Worm (Caenorhabditis elegans): ENCODE results near the gene dnj-20.

dnj-20 gene

DNA sequence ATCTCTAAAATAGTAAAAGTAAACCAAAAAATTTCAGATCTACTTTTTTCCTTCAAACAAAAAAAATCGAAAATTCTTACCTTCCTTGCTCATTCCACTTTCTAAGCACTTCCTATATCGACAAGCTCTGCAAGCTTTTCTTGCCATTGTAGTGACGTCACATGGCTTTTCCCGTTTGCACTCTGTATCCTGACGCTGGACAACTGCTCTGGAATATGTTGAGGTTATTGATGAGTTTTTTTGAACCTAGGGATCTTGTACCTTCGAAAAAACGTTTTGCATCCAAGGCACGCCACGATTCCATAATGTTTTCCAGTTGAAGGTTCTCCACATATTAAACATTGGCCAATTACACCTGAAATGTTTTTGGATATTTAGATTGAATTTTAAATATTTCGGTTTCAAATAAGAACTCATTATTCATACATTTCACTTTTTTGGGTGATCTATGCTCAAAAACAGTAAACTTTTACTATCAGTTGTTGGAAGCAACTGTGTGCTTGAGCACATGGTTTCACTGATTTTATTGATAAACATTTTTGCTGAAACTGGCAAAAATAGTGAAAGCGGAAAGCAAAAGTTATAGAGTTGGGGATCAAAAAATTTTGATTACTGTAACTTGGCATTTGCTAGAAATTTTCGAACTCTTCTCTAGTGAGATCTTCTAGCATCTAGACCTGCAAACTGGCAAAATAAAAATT is 23.8 kb downstream of the dnj-20 start:
- TF ChIP-seq lim-6 (tag; optimal IDR thresholded peaks at IDR 0.05) (no peak), elt-2 (tag; optimal IDR thresholded peaks at IDR 0.05) (no peak), zip-5 (tag; optimal IDR thresholded peaks at IDR 0.05) (no peak), che-1 (tag; optimal IDR thresholded peaks at IDR 0.05) (no peak), dmd-4 (tag; optimal IDR thresholded peaks at IDR 0.05; ENCODE audit: borderline replicate concordance) (no peak), sox-2 (GFP tag; IDR thresholded peaks at IDR 0.05) (no peak), ceh-45 (GFP tag; IDR thresholded peaks at IDR 0.05) (no peak), fax-1 (tag; optimal IDR thresholded peaks at IDR 0.05) (no peak), pros-1 (tag; optimal IDR thresholded peaks at IDR 0.05) (no peak)

DNA sequence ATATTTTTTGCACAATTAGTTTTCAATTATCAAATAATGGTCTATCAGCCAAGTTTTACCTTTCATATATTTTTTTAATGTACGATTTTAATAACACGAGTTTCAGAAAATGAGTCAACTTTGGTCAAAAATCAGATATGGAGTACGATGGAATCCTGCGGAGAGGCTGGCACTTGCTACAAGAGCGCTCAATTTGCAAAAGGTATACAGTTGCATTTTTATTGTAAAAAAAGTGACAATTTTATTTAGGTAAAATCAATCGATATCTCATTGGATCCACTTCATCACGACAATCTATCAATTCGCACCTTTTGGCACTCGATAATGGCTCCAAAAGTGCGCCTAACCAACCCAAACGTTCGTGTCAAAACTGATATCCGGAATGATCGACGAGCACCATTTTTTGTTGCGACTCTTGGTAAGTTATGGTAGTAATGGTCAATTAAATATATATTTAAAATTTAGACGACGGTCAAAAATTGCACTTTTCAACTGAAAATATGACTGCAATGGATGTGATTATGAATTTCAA is 26.4 kb downstream of the dnj-20 start, which contains the start of gene mrpl-53:
Gene mrpl-53 (plus strand): TSS at position 107 of the 532 bp plus-strand sequence.
- no peak for TF ChIP-seq fkh-6 (tag; optimal IDR thresholded peaks at IDR 0.05)
- no peak for TF ChIP-seq hlh-15 (tag; optimal IDR thresholded peaks at IDR 0.05)
- TF ChIP-seq ceh-19 (GFP tag; optimal IDR thresholded peaks at IDR 0.05): no peak
- no peak for TF ChIP-seq ets-4 (tag; optimal IDR thresholded peaks at IDR 0.05)
- TF ChIP-seq eyg-1 (tag; optimal IDR thresholded peaks at IDR 0.05): no peak
- TF ChIP-seq unc-55 (GFP tag; optimal IDR thresholded peaks at IDR 0.05): no peak
- no peak for TF ChIP-seq hlh-13 (GFP tag; optimal IDR thresholded peaks at IDR 0.05)
- TF ChIP-seq nhr-11 (tag; optimal IDR thresholded peaks at IDR 0.05): no peak
- TF ChIP-seq nhr-232 (tag; optimal IDR thresholded peaks at IDR 0.05): no peak
- TF ChIP-seq ceh-45 (GFP tag; IDR thresholded peaks at IDR 0.05): no peak
- TF ChIP-seq pqm-1 (tag; optimal IDR thresholded peaks at IDR 0.05): no peak
- TF ChIP-seq madf-2 (tag; optimal IDR thresholded peaks at IDR 0.05): no peak
- no peak for TF ChIP-seq pat-9 (tag; optimal IDR thresholded peaks at IDR 0.05)
- TF ChIP-seq dve-1 (tag; optimal IDR thresholded peaks at IDR 0.05): no peak
- TF ChIP-seq lim-6 (tag; optimal IDR thresholded peaks at IDR 0.05): no peak
- no peak for TF ChIP-seq che-1 (tag; optimal IDR thresholded peaks at IDR 0.05)
- no peak for TF ChIP-seq elt-4 (tag; optimal IDR thresholded peaks at IDR 0.05)
- TF ChIP-seq lin-11 (tag; optimal IDR thresholded peaks at IDR 0.05): no peak

DNA sequence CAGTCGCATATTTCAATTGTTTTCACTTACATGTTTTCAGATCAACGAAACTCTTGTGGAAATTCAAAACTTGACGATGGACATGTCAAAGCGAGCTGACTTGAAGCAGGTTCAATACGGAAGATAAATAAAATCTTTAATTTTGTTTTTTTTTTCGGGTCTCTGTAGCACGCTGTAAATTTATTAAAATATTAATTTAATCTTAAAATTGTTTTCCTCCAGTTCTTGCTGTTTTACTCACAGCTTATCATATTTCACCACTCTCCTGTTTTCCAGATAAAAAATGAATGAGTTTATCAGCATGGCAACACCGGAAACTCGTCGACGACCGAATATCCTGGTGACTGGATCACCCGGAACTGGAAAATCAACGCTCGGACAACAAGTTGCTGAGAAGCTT is 27.6 kb downstream of the dnj-20 start, which contains the start of gene E02H1.6:
Gene E02H1.6 (plus strand): TSS at position 301 of the 400 bp plus-strand sequence.
- no peak for TF ChIP-seq sox-2 (GFP tag; IDR thresholded peaks at IDR 0.05)
- TF ChIP-seq T23F11.4 (GFP tag; optimal IDR thresholded peaks at IDR 0.05): no peak
- no peak for TF ChIP-seq pha-2 (tag; optimal IDR thresholded peaks at IDR 0.05)
- no peak for TF ChIP-seq madf-2 (tag; optimal IDR thresholded peaks at IDR 0.05)
- TF ChIP-seq tbx-7 (tag; optimal IDR thresholded peaks at IDR 0.05): no peak
- TF ChIP-seq unc-55 (GFP tag; optimal IDR thresholded peaks at IDR 0.05): no peak
- no peak for TF ChIP-seq unc-42 (tag; optimal IDR thresholded peaks at IDR 0.05)
- no peak for TF ChIP-seq pag-3 (tag; optimal IDR thresholded peaks at IDR 0.05; ENCODE audit: borderline replicate concordance)
- TF ChIP-seq ceh-9 (tag; optimal IDR thresholded peaks at IDR 0.05): no peak
- no peak for TF ChIP-seq pha-4 (tag; optimal IDR thresholded peaks at IDR 0.05)
- no peak for TF ChIP-seq nhr-11 (tag; optimal IDR thresholded peaks at IDR 0.05)
- TF ChIP-seq ceh-45 (GFP tag; IDR thresholded peaks at IDR 0.05): no peak
- TF ChIP-seq C08G9.2 (tag; optimal IDR thresholded peaks at IDR 0.05): no peak
- no peak for TF ChIP-seq ceh-19 (GFP tag; optimal IDR thresholded peaks at IDR 0.05)
- no peak for TF ChIP-seq hlh-13 (GFP tag; optimal IDR thresholded peaks at IDR 0.05)
- no peak for TF ChIP-seq pqm-1 (tag; optimal IDR thresholded peaks at IDR 0.05)
- TF ChIP-seq K02D7.2 (tag; optimal IDR thresholded peaks at IDR 0.05): no peak

DNA sequence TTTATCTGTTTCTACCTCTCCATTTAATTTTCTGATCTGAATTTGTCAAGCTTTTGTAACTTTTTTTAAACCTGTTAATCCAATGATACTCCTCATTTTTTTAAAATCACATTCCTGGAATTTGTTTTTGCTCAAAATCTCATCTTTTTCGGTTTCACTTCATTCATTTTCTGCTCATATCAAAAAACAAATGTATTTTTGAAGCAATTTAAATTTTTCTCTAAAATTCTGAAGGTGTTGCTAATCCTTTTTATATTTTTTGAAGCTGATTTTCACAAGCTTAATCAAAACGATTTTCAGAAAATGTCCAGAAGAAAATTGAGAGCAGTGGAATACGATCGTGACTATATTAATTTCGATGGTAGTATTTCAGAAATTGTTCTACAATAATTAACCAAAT is 29.1 kb downstream of the dnj-20 start, which contains the start of gene E02H1.5:
Gene E02H1.5 (plus strand): TSS at position 301 of the 400 bp plus-strand sequence.
- TF ChIP-seq hlh-13 (GFP tag; optimal IDR thresholded peaks at IDR 0.05) (no peak), pros-1 (tag; optimal IDR thresholded peaks at IDR 0.05) (no peak), pha-2 (tag; optimal IDR thresholded peaks at IDR 0.05) (no peak), lim-6 (tag; optimal IDR thresholded peaks at IDR 0.05) (no peak)
